Fruit fly (Drosophila melanogaster) Kc167 (cell line): ENCODE data around the gene CG31140.

ENCODE experiments used
- Myc ChIP-seq: fragments of >200 bp; optimal IDR thresholded peaks from 2 replicates; lab custom pipeline; 2017; ENCODE audit warnings: missing external identifiers
- insv ChIP-seq: fragments of >200 bp; optimal IDR thresholded peaks from 3 replicates; lab custom pipeline; 2018; ENCODE audit warnings: missing external identifiers

dm6 chr3R:24010637-24011214 is 47.7 kb downstream of the CG31140 start:
- no peak for TF ChIP-seq Myc (lab: Kevin White, UChicago)
- no peak for TF ChIP-seq insv (lab: Kevin White, UChicago)
